Fruit fly (Drosophila melanogaster) ovary, adult (tissue): ENCODE results near the gene CG8329.
A peak's percentile ranks its signal among the peaks of the same experiment; 100 is the strongest.

Experiments used
- CG17801 ChIP-seq: fragments of 200-800 bp; optimal IDR thresholded peaks from 2 replicates; lab custom pipeline; 2019; ENCODE audit warnings: missing biosample characterization, mild to moderate bottlenecking, missing genetic modification characterization, moderate library complexity; ENCODE audit not compliant: partially characterized antibody

Gene CG8329

dm6 chr3L:9671372-9671771 lies 33.5 kb downstream of the CG8329 start:
- TF ChIP-seq CG17801 (GFP tag; lab: Kevin White, UChicago) = no peak

- TF ChIP-seq CG17801 (GFP tag; lab: Kevin White, UChicago) = no peak
Measured at dm6 chr3L:9674300-9674699, 36.4 kb downstream of the CG8329 start.

dm6 chr3L:9675528-9675963 lies 37.6 kb downstream of the CG8329 start:
- TF ChIP-seq CG17801 (GFP tag; lab: Kevin White, UChicago) = peak; percentile 81

dm6 chr3L:9677260-9677659 lies 39.3 kb downstream of the CG8329 start:
- no peak for TF ChIP-seq CG17801 (GFP tag; lab: Kevin White, UChicago)

- no peak for TF ChIP-seq CG17801 (GFP tag; lab: Kevin White, UChicago)
Measured at dm6 chr3L:9678007-9678497, 40.1 kb downstream of the CG8329 start.

dm6 chr3L:9678994-9679393 lies 41.1 kb downstream of the CG8329 start, which contains the start of the genes fry and CG16717:
Gene fry (minus strand): TSS chr3L:9679103.
Gene CG16717 (plus strand): TSS chr3L:9679201.
- TF ChIP-seq CG17801 (GFP tag; lab: Kevin White, UChicago) = peak; percentile 57

- TF ChIP-seq CG17801 (GFP tag; lab: Kevin White, UChicago) = no peak
Measured at dm6 chr3L:9680968-9681367, 43.1 kb downstream of the CG8329 start, which contains the start of gene alphaTub67C. Gene alphaTub67C (plus strand): TSS chr3L:9681268.

dm6 chr3L:9684871-9685270 lies 47.0 kb downstream of the CG8329 start, which contains the start of gene CG16719:
Gene CG16719 (plus strand): TSS chr3L:9685171.
- no peak for TF ChIP-seq CG17801 (GFP tag; lab: Kevin White, UChicago)

- no peak for TF ChIP-seq CG17801 (GFP tag; lab: Kevin White, UChicago)
Measured at dm6 chr3L:9687536-9687935, 49.6 kb downstream of the CG8329 start.
